Fruit fly (Drosophila melanogaster): ENCODE results near the gene Spn28F.

Spn28F gene

dm6 chr2L:8280225-8280624 lies 38.6 kb upstream of the Spn28F start (continued):
- peak; percentile 25 for TF ChIP-seq HLHmδ (GFP tag; optimal IDR thresholded peaks at IDR 0.05)
- TF ChIP-seq D (optimal IDR thresholded peaks at IDR 0.05) = peak; percentile 23
- no peak for TF ChIP-seq D (GFP tag; optimal IDR thresholded peaks at IDR 0.05)
- peak; percentile 84 for TF ChIP-seq Deaf1 (tag; optimal IDR thresholded peaks at IDR 0.05)
- peak; percentile 95 for TF ChIP-seq chinmo (GFP tag; IDR thresholded peaks at IDR 0.05; ENCODE audit: partially characterized antibody)
- peak; percentile 5 to 6 for TF ChIP-seq Trl (optimal IDR thresholded peaks at IDR 0.05)
- TF ChIP-seq Trl (GFP tag; optimal IDR thresholded peaks at IDR 0.05) = no peak
- TF ChIP-seq abd-A (tag; optimal IDR thresholded peaks at IDR 0.05) = peak; percentile 2

- TF ChIP-seq Poxn (GFP tag; IDR thresholded peaks at IDR 0.05) (no peak), CG10959 (GFP tag; IDR thresholded peaks at IDR 0.05) (peak; percentile 81), CG7357 (GFP tag; IDR thresholded peaks at IDR 0.05) (no peak; the same call in 2 of the 3 replicates), CG12391 (tag; optimal IDR thresholded peaks at IDR 0.05) (peak; percentile 80), CG10462 (GFP tag; optimal IDR thresholded peaks at IDR 0.05) (peak; percentile 51), CG33557 (GFP tag; optimal IDR thresholded peaks at IDR 0.05) (peak; percentile 88), Nf-YB (GFP tag; optimal IDR thresholded peaks at IDR 0.05) (peak; percentile 39), fru (optimal IDR thresholded peaks at IDR 0.05) (no peak), tx (GFP tag; optimal IDR thresholded peaks at IDR 0.05) (peak; percentile 36), Hmx (GFP tag; optimal IDR thresholded peaks at IDR 0.05) (no peak), Hsf (GFP tag; optimal IDR thresholded peaks at IDR 0.05) (peak; percentile 71), CG2889 (GFP tag; IDR thresholded peaks at IDR 0.05) (no peak), CG2120 (GFP tag; optimal IDR thresholded peaks at IDR 0.05) (no peak), Doc3 (GFP tag; IDR thresholded peaks at IDR 0.05; ENCODE audit: partially characterized antibody) (no peak), grau (tag; optimal IDR thresholded peaks at IDR 0.05) (peak; percentile 71), pzg (GFP tag; optimal IDR thresholded peaks at IDR 0.05) (no peak), Sox100B (GFP tag; optimal IDR thresholded peaks at IDR 0.05) (peak; percentile 49), CG16779 (GFP tag; IDR thresholded peaks at IDR 0.05) (no peak), CG4360 (GFP tag; IDR thresholded peaks at IDR 0.05) (peak; percentile 86), D19B (GFP tag; optimal IDR thresholded peaks at IDR 0.05) (no peak), peb (GFP tag; IDR thresholded peaks at IDR 0.05) (peak; percentile 42; the same call in 1 of the 2 replicates), CG3838 (GFP tag; optimal IDR thresholded peaks at IDR 0.05) (peak; percentile 21), vfl (GFP tag; optimal IDR thresholded peaks at IDR 0.05) (peak; percentile 22), caup (GFP tag; optimal IDR thresholded peaks at IDR 0.05; ENCODE audit: severe bottlenecking) (no peak), Gsc (GFP tag; IDR thresholded peaks at IDR 0.05) (no peak), cas (GFP tag; IDR thresholded peaks at IDR 0.05) (no peak), amos (GFP tag; IDR thresholded peaks at IDR 0.05; ENCODE audit: partially characterized antibody) (no peak), HHEX (GFP tag; optimal IDR thresholded peaks at IDR 0.05) (peak; percentile 49), CTCF (GFP tag; optimal IDR thresholded peaks at IDR 0.05) (no peak), Fer1 (GFP tag; optimal IDR thresholded peaks at IDR 0.05) (no peak), NK7.1 (GFP tag; optimal IDR thresholded peaks at IDR 0.05) (no peak), ERR (GFP tag; optimal IDR thresholded peaks at IDR 0.05) (no peak), prd (optimal IDR thresholded peaks at IDR 0.05) (no peak), prd (GFP tag; IDR thresholded peaks at IDR 0.05) (peak; percentile 82; the same call in 2 of the 3 replicates), otp (GFP tag; IDR thresholded peaks at IDR 0.05) (peak; percentile 80; the same call in 2 of the 3 replicates), CG11560 (tag; IDR thresholded peaks at IDR 0.05) (no peak), CG11696 (GFP tag; IDR thresholded peaks at IDR 0.05) (no peak), BtbVII (GFP tag; optimal IDR thresholded peaks at IDR 0.05) (peak; percentile 4), Dip2 (GFP tag; IDR thresholded peaks at IDR 0.05) (no peak), gem (tag; optimal IDR thresholded peaks at IDR 0.05) (peak; percentile 85), CG8765 (GFP tag; IDR thresholded peaks at IDR 0.05) (peak; percentile 69; the same call in 1 of the 2 replicates), Antp (GFP tag; optimal IDR thresholded peaks at IDR 0.05) (no peak), HLH3B (GFP tag; IDR thresholded peaks at IDR 0.05) (peak; percentile 46; the same call in 1 of the 2 replicates)
These were observed 37.9 kb upstream of the Spn28F start for dm6 chr2L:8279400-8280065.
